Fruit fly (Drosophila melanogaster) whole organism, prepupa: ENCODE results near the gene Lrrk.

Experiments
- CG10669 ChIP-seq: fragments of 200-800 bp; sonication (Bioruptor generic); optimal IDR thresholded peaks from 3 replicates; lab custom pipeline; 2018; ENCODE audit warnings: missing biosample characterization, mild to moderate bottlenecking, missing genetic modification characterization, moderate library complexity
- CG11294 ChIP-seq: fragments of 200-800 bp; sonication (Bioruptor generic); IDR thresholded peaks from 2 replicates; pipeline ENCODE4 v1.3.6; 2022; ENCODE audit warnings: missing biosample characterization, missing genetic modification characterization
- CG11762 ChIP-seq: fragments of 200-800 bp; sonication (Bioruptor generic); optimal IDR thresholded peaks from 3 replicates; lab custom pipeline; 2016; ENCODE audit warnings: missing biosample characterization, missing genetic modification characterization; ENCODE audit not compliant: insufficient read depth
- CG11902 ChIP-seq: fragments of 200-800 bp; sonication (Bioruptor generic); optimal IDR thresholded peaks from 3 replicates; lab custom pipeline; 2016; ENCODE audit warnings: missing biosample characterization, missing genetic modification characterization
- CG16779 ChIP-seq: fragments of 200-800 bp; sonication (Bioruptor generic); optimal IDR thresholded peaks from 3 replicates; lab custom pipeline; 2017; ENCODE audit warnings: missing biosample characterization, mild to moderate bottlenecking, missing genetic modification characterization
- CG3032 ChIP-seq: fragments of 200-800 bp; optimal IDR thresholded peaks from 2 replicates; lab custom pipeline; 2019; ENCODE audit warnings: missing biosample characterization, mild to moderate bottlenecking, missing genetic modification characterization, moderate library complexity
- CG31627 ChIP-seq: fragments of 200-800 bp; sonication (Bioruptor generic); optimal IDR thresholded peaks from 3 replicates; lab custom pipeline; 2016; ENCODE audit warnings: missing biosample characterization, missing genetic modification characterization
- CG32006 ChIP-seq: fragments of 200-800 bp; sonication (Bioruptor generic); optimal IDR thresholded peaks from 3 replicates; lab custom pipeline; 2017; ENCODE audit warnings: missing biosample characterization, mild to moderate bottlenecking, missing genetic modification characterization
- CG34406 ChIP-seq: fragments of 200-800 bp; sonication (Bioruptor generic); optimal IDR thresholded peaks from 3 replicates; lab custom pipeline; 2016; ENCODE audit warnings: missing biosample characterization, missing genetic modification characterization
- CG3919 ChIP-seq: fragments of 200-800 bp; sonication (Bioruptor generic); optimal IDR thresholded peaks from 3 replicates; lab custom pipeline; 2016; ENCODE audit warnings: missing biosample characterization, missing genetic modification characterization
- CG4318 ChIP-seq: fragments of 200-800 bp; sonication (Bioruptor generic); optimal IDR thresholded peaks from 3 replicates; lab custom pipeline; 2017; ENCODE audit warnings: missing biosample characterization, mild to moderate bottlenecking, missing genetic modification characterization
- CG6163 ChIP-seq: fragments of 200-800 bp; sonication (Bioruptor generic); IDR thresholded peaks from 3 replicates; pipeline ENCODE4 v1.3.6; 2022; ENCODE audit warnings: missing biosample characterization, missing genetic modification characterization
- CG6276 ChIP-seq: fragments of 200-800 bp; sonication (Bioruptor generic); optimal IDR thresholded peaks from 2 replicates; lab custom pipeline; 2017; ENCODE audit warnings: missing biosample characterization, mild to moderate bottlenecking, missing genetic modification characterization
- CG6854 ChIP-seq: fragments of 200-800 bp; sonication (Bioruptor generic); optimal IDR thresholded peaks from 2 replicates; lab custom pipeline; 2017; ENCODE audit warnings: missing biosample characterization, mild to moderate bottlenecking, missing genetic modification characterization
- CG7368 ChIP-seq: fragments of 200-800 bp; sonication (Bioruptor generic); optimal IDR thresholded peaks from 3 replicates; lab custom pipeline; 2016; ENCODE audit warnings: missing biosample characterization, missing genetic modification characterization
- CG8119 ChIP-seq: fragments of 200-800 bp; sonication (Bioruptor generic); IDR thresholded peaks from 3 replicates; pipeline ENCODE4 v1.3.6; 2022; ENCODE audit warnings: missing biosample characterization, missing genetic modification characterization
- CG8319 ChIP-seq: fragments of 200-800 bp; sonication (Bioruptor generic); optimal IDR thresholded peaks from 3 replicates; lab custom pipeline; 2016; ENCODE audit warnings: missing biosample characterization, missing genetic modification characterization
- CG9139 ChIP-seq: fragments of 200-800 bp; sonication (Bioruptor generic); optimal IDR thresholded peaks from 3 replicates; lab custom pipeline; 2017; ENCODE audit warnings: missing biosample characterization, mild to moderate bottlenecking, missing genetic modification characterization
- Eip75B ChIP-seq: fragments of 200-800 bp; sonication (Bioruptor generic); optimal IDR thresholded peaks from 3 replicates; lab custom pipeline; 2016; ENCODE audit warnings: missing biosample characterization, missing genetic modification characterization
- Eip78C ChIP-seq: fragments of 200-800 bp; sonication (Bioruptor generic); peaks from one replicate; lab custom pipeline; 2016; ENCODE audit warnings: missing biosample characterization, missing genetic modification characterization
- Eip93F ChIP-seq: fragments of 200-800 bp; sonication (Bioruptor generic); optimal IDR thresholded peaks from 2 replicates; lab custom pipeline; 2016; ENCODE audit warnings: missing biosample characterization, mild to moderate bottlenecking, missing genetic modification characterization
- Ets21C ChIP-seq: fragments of 200-800 bp; sonication (Bioruptor generic); optimal IDR thresholded peaks from 3 replicates; lab custom pipeline; 2016; ENCODE audit warnings: missing biosample characterization, missing genetic modification characterization
- Ets96B ChIP-seq: fragments of 200-800 bp; optimal IDR thresholded peaks from 2 replicates; lab custom pipeline; 2019; ENCODE audit warnings: missing biosample characterization, mild to moderate bottlenecking, missing genetic modification characterization, moderate library complexity
- Gug ChIP-seq: fragments of 200-800 bp; sonication (Bioruptor generic); IDR thresholded peaks from 2 replicates; pipeline ENCODE4 v1.3.6; 2022; ENCODE audit warnings: missing biosample characterization, missing genetic modification characterization
- Hr38 ChIP-seq: sonication (Bioruptor generic); optimal IDR thresholded peaks from 2 replicates; lab custom pipeline; 2016; ENCODE audit warnings: missing biosample characterization, missing genetic modification characterization
- Hr4 ChIP-seq: fragments of 200-800 bp; sonication (Bioruptor generic); optimal IDR thresholded peaks from 3 replicates; lab custom pipeline; 2016; ENCODE audit warnings: missing biosample characterization, missing genetic modification characterization
- Lpt ChIP-seq: fragments of 200-800 bp; sonication (Bioruptor generic); optimal IDR thresholded peaks from 3 replicates; lab custom pipeline; 2016; ENCODE audit warnings: missing biosample characterization, missing genetic modification characterization
- Met ChIP-seq: fragments of 200-800 bp; sonication (Bioruptor generic); optimal IDR thresholded peaks from 3 replicates; lab custom pipeline; 2016; ENCODE audit warnings: missing biosample characterization, missing genetic modification characterization
- OdsH ChIP-seq: fragments of 200-800 bp; sonication (Bioruptor generic); optimal IDR thresholded peaks from 3 replicates; lab custom pipeline; 2016; ENCODE audit warnings: missing biosample characterization, missing genetic modification characterization
- Sox102F ChIP-seq: fragments of 200-800 bp; sonication (Bioruptor generic); optimal IDR thresholded peaks from 2 replicates; lab custom pipeline; 2016; ENCODE audit warnings: missing biosample characterization, mild to moderate bottlenecking, missing genetic modification characterization
- Sox15 ChIP-seq: fragments of 200-800 bp; sonication (Bioruptor generic); optimal IDR thresholded peaks from 3 replicates; lab custom pipeline; 2016; ENCODE audit warnings: missing biosample characterization, missing genetic modification characterization
- achi ChIP-seq: fragments of 200-800 bp; sonication (Bioruptor generic); optimal IDR thresholded peaks from 3 replicates; lab custom pipeline; 2016; ENCODE audit warnings: missing biosample characterization, missing genetic modification characterization
- acj6 ChIP-seq: fragments of 200-800 bp; sonication (Bioruptor generic); optimal IDR thresholded peaks from 3 replicates; lab custom pipeline; 2016; ENCODE audit warnings: missing biosample characterization, missing genetic modification characterization
- cyc ChIP-seq: fragments of 200-800 bp; sonication (Bioruptor generic); optimal IDR thresholded peaks from 3 replicates; lab custom pipeline; 2016; ENCODE audit warnings: missing biosample characterization, missing genetic modification characterization
- eg ChIP-seq: fragments of 200-800 bp; sonication (Bioruptor generic); IDR thresholded peaks from 3 replicates; pipeline ENCODE4 v1.3.6; 2022; ENCODE audit warnings: missing biosample characterization, missing genetic modification characterization
- fd59A ChIP-seq: fragments of 200-800 bp; sonication (Bioruptor generic); optimal IDR thresholded peaks from 2 replicates; lab custom pipeline; 2017; ENCODE audit warnings: missing biosample characterization, mild to moderate bottlenecking, missing genetic modification characterization, missing genetic modification reagents
- fd85E ChIP-seq: fragments of 200-800 bp; sonication (Bioruptor generic); optimal IDR thresholded peaks from 3 replicates; lab custom pipeline; 2016; ENCODE audit warnings: missing biosample characterization, missing genetic modification characterization
- lz ChIP-seq: fragments of 200-800 bp; sonication (Bioruptor generic); optimal IDR thresholded peaks from 3 replicates; lab custom pipeline; 2016; ENCODE audit warnings: missing biosample characterization, missing genetic modification characterization
- net ChIP-seq: fragments of 200-800 bp; sonication (Bioruptor generic); optimal IDR thresholded peaks from 3 replicates; lab custom pipeline; 2016; ENCODE audit warnings: missing biosample characterization, missing genetic modification characterization
- salr ChIP-seq, 2 experiments: fragments of 200-800 bp; sonication (Bioruptor generic); optimal IDR thresholded peaks; 3 replicates each; lab custom pipeline; 2016 to 2018; ENCODE audit warnings: missing biosample characterization in 2 of 2, missing genetic modification characterization in 2 of 2, mild to moderate bottlenecking in 1 of 2
- spab ChIP-seq: fragments of 200-800 bp; sonication (Bioruptor generic); optimal IDR thresholded peaks from 2 replicates; lab custom pipeline; 2017; ENCODE audit warnings: missing biosample characterization, mild to moderate bottlenecking, missing genetic modification characterization, missing genetic modification reagents
- vri ChIP-seq: fragments of 200-800 bp; sonication (Bioruptor generic); optimal IDR thresholded peaks from 3 replicates; lab custom pipeline; 2016; ENCODE audit warnings: missing biosample characterization, mild to moderate bottlenecking, missing genetic modification characterization

The Lrrk gene

dm6 chr3R:20594194-20595144 lies 40.8 kb upstream of the Lrrk start (continued):
- TF ChIP-seq Ets96B: peak; percentile 95
- TF ChIP-seq CG11902 (GFP tag; lab: Kevin White, UChicago): peak; percentile 73
- peak; percentile 74 for TF ChIP-seq Gug (GFP tag; lab: Robert Waterston, UW)
- TF ChIP-seq eg: peak; percentile 75
- peak; percentile 90 for TF ChIP-seq achi (GFP tag; lab: Kevin White, UChicago)
- peak; percentile 73 for TF ChIP-seq Sox15 (GFP tag; lab: Kevin White, UChicago)
- TF ChIP-seq acj6 (GFP tag; lab: Kevin White, UChicago): peak; percentile 90
- TF ChIP-seq Met (GFP tag; lab: Kevin White, UChicago): peak; percentile 65
- no peak for TF ChIP-seq Hr38 (GFP tag; lab: Kevin White, UChicago)
- TF ChIP-seq Sox102F: peak; percentile 65
- TF ChIP-seq Lpt (GFP tag; lab: Kevin White, UChicago): peak; percentile 91
- peak; percentile 81 for TF ChIP-seq net (GFP tag; lab: Kevin White, UChicago)
- TF ChIP-seq lz (GFP tag; lab: Kevin White, UChicago): peak; percentile 68
- TF ChIP-seq vri: peak; percentile 54
- peak; percentile 92 for TF ChIP-seq spab (GFP tag; lab: Kevin White, UChicago)
- TF ChIP-seq CG9139: peak; percentile 88
- TF ChIP-seq CG6276 (GFP tag; lab: Kevin White, UChicago): peak; percentile 69
- peak; percentile 93 for TF ChIP-seq CG34406 (GFP tag; lab: Kevin White, UChicago)
- TF ChIP-seq CG8319 (GFP tag; lab: Kevin White, UChicago): peak; percentile 59
- TF ChIP-seq CG11762 (GFP tag; lab: Kevin White, UChicago): peak; percentile 82
- peak; percentile 63 for TF ChIP-seq Hr4 (GFP tag; lab: Kevin White, UChicago)
- peak; percentile 89 for TF ChIP-seq CG16779 (tag; lab: Kevin White, UChicago)
- TF ChIP-seq OdsH (GFP tag; lab: Kevin White, UChicago): peak; percentile 89
- peak; percentile 42 for TF ChIP-seq CG31627 (GFP tag; lab: Kevin White, UChicago)
- peak; percentile 84 for TF ChIP-seq CG6163 (GFP tag; lab: Robert Waterston, UW)
- TF ChIP-seq CG7368 (GFP tag; lab: Kevin White, UChicago): peak; percentile 78
- TF ChIP-seq Eip75B (GFP tag; lab: Kevin White, UChicago): peak; percentile 72
- TF ChIP-seq, all 60 proteins: peak for 59

- TF ChIP-seq salr (GFP tag; optimal IDR thresholded peaks at IDR 0.05; lab: Kevin White, UChicago): peak in 1 of 2 experiments; percentile 5
- no peak for TF ChIP-seq CG10669 (GFP tag; lab: Kevin White, UChicago)
- TF ChIP-seq CG8119 (GFP tag; lab: Robert Waterston, UW): no peak
- no peak for TF ChIP-seq fd85E (GFP tag; lab: Kevin White, UChicago)
- no peak for TF ChIP-seq CG4318 (GFP tag; lab: Kevin White, UChicago)
- TF ChIP-seq CG11294 (GFP tag; lab: Robert Waterston, UW): no peak
- TF ChIP-seq CG32006: peak; percentile 27
- no peak for TF ChIP-seq Eip93F (GFP tag; lab: Kevin White, UChicago)
- no peak for TF ChIP-seq Sox102F
- TF ChIP-seq CG6276 (GFP tag; lab: Kevin White, UChicago): peak; percentile 12
- peak; percentile 66 for TF ChIP-seq Eip78C (GFP tag; lab: Kevin White, UChicago)
Observed at dm6 chr3R:20595145-20595812, 40.0 kb upstream of the Lrrk start.

- no peak for TF ChIP-seq CG4318 (GFP tag; lab: Kevin White, UChicago)
- TF ChIP-seq fd59A (GFP tag; lab: Kevin White, UChicago): no peak
- TF ChIP-seq CG6854: no peak
- no peak for TF ChIP-seq CG32006
- TF ChIP-seq Ets21C (GFP tag; lab: Kevin White, UChicago): no peak
- TF ChIP-seq CG3032 (tag; lab: Kevin White, UChicago): no peak
- no peak for TF ChIP-seq CG3919 (GFP tag; lab: Kevin White, UChicago)
- TF ChIP-seq cyc (GFP tag; lab: Kevin White, UChicago): no peak
- no peak for TF ChIP-seq net (GFP tag; lab: Kevin White, UChicago)
- TF ChIP-seq CG11902 (GFP tag; lab: Kevin White, UChicago): no peak
Observed at dm6 chr3R:20595901-20596300, 39.4 kb upstream of the Lrrk start.
